Worm (Caenorhabditis elegans) whole organism, L4 larva: ENCODE results near the gene H06H21.8.

Experiments
- F10B5.3 ChIP-seq: sonication (generic microtip); optimal IDR thresholded peaks from 2 replicates; lab custom pipeline; 2016; ENCODE audit warnings: mild to moderate bottlenecking, missing genetic modification characterization, missing compliant biosample characterization
- F26F4.8 ChIP-seq: fragments of 200-800 bp; sonication (Bioruptor generic); conservative IDR thresholded peaks from 2 replicates; pipeline ENCODE4 v1.3.6; 2022; ENCODE audit warnings: missing genetic modification characterization, missing compliant biosample characterization
- F37D6.2 ChIP-seq: sonication (generic microtip); optimal IDR thresholded peaks from 2 replicates; lab custom pipeline; 2016; ENCODE audit warnings: mild to moderate bottlenecking, missing genetic modification characterization, missing compliant biosample characterization
- R02D3.7 ChIP-seq: fragments of 150-350 bp; sonication (generic microtip); optimal IDR thresholded peaks from 3 replicates; lab custom pipeline; 2014; ENCODE audit warnings: missing biosample characterization, missing genetic modification characterization
- Y105C5A.15 ChIP-seq: fragments of 200-800 bp; sonication (Bioruptor generic); IDR thresholded peaks from 2 replicates; pipeline ENCODE4 v1.3.6; 2022; ENCODE audit warnings: missing genetic modification characterization, missing compliant biosample characterization
- aly-2 ChIP-seq: sonication (generic microtip); optimal IDR thresholded peaks from 2 replicates; lab custom pipeline; 2018; ENCODE audit warnings: missing biosample characterization, missing genetic modification characterization
- ama-1 ChIP-seq: fragments of 150-350 bp; optimal IDR thresholded peaks from 2 replicates; lab custom pipeline; 2014; ENCODE audit warnings: inconsistent platforms, mixed read lengths
- ceh-20 ChIP-seq: fragments of 200-800 bp; sonication (Bioruptor generic); IDR thresholded peaks from 2 replicates; pipeline ENCODE4 v1.3.6; 2022; ENCODE audit warnings: missing genetic modification reagents, missing genetic modification characterization, missing compliant biosample characterization
- ceh-28 ChIP-seq: fragments of 150-350 bp; optimal IDR thresholded peaks from 2 replicates; lab custom pipeline; 2014; ENCODE audit warnings: missing biosample characterization, missing genetic modification reagents, missing genetic modification characterization
- ceh-62 ChIP-seq: sonication (generic microtip); optimal IDR thresholded peaks from 2 replicates; lab custom pipeline; 2017; ENCODE audit warnings: missing biosample characterization, missing genetic modification characterization
- ceh-82 ChIP-seq: sonication (generic microtip); optimal IDR thresholded peaks from 2 replicates; lab custom pipeline; 2017; ENCODE audit warnings: missing biosample characterization, missing genetic modification characterization
- ces-1 ChIP-seq: fragments of 150-350 bp; sonication (generic microtip); optimal IDR thresholded peaks from 4 replicates; lab custom pipeline; 2014; ENCODE audit warnings: missing biosample characterization, missing genetic modification reagents, missing genetic modification characterization
- cey-2 ChIP-seq: sonication (generic microtip); optimal IDR thresholded peaks from 3 replicates; lab custom pipeline; 2017; ENCODE audit warnings: missing genetic modification characterization, mild to moderate bottlenecking, missing compliant biosample characterization, antibody characterized with exemption, borderline replicate concordance; ENCODE audit not compliant: insufficient read depth
- daf-16 ChIP-seq, 3 experiments: sonication (generic microtip); optimal IDR thresholded peaks; 2 replicates each; lab custom pipeline; 2016 to 2017; ENCODE audit warnings: missing genetic modification characterization in 3 of 3, missing genetic modification reagents in 3 of 3, mild to moderate bottlenecking in 2 of 3, missing compliant biosample characterization in 2 of 3, missing biosample characterization in 1 of 3, moderate library complexity in 1 of 3
- daf-8 ChIP-seq: fragments of 200-800 bp; sonication (Bioruptor generic); IDR thresholded peaks from 2 replicates; pipeline ENCODE4 v1.3.6; 2022; ENCODE audit warnings: missing genetic modification characterization, missing compliant biosample characterization
- dpl-1 ChIP-seq: fragments of 150-350 bp; optimal IDR thresholded peaks from 2 replicates; lab custom pipeline; 2014; ENCODE audit warnings: missing biosample characterization, missing genetic modification reagents, missing genetic modification characterization
- gei-8 ChIP-seq: fragments of 200-800 bp; sonication (Bioruptor generic); optimal IDR thresholded peaks from 2 replicates; lab custom pipeline; 2018; ENCODE audit warnings: mild to moderate bottlenecking, missing genetic modification characterization, missing compliant biosample characterization
- hlh-11 ChIP-seq: fragments of 200-800 bp; sonication (Bioruptor generic); optimal IDR thresholded peaks from 2 replicates; lab custom pipeline; 2018; ENCODE audit warnings: mild to moderate bottlenecking, missing genetic modification characterization, missing compliant biosample characterization
- hlh-30 ChIP-seq: sonication (generic microtip); optimal IDR thresholded peaks from 2 replicates; lab custom pipeline; 2017; ENCODE audit warnings: antibody characterized with exemption, mild to moderate bottlenecking, missing genetic modification characterization, missing compliant biosample characterization; ENCODE audit not compliant: insufficient read depth
- hmg-1.1 ChIP-seq: fragments of 200-800 bp; sonication (Bioruptor generic); IDR thresholded peaks from 2 replicates; pipeline ENCODE4 v1.3.6; 2022; ENCODE audit warnings: missing genetic modification reagents, missing genetic modification characterization, missing compliant biosample characterization
- lim-7 ChIP-seq: fragments of 200-800 bp; sonication (Bioruptor generic); IDR thresholded peaks from 2 replicates; pipeline ENCODE4 v1.3.6; 2022; ENCODE audit warnings: missing genetic modification characterization, missing compliant biosample characterization
- lin-29 ChIP-seq: fragments of 200-800 bp; sonication (Bioruptor generic); IDR thresholded peaks from 2 replicates; pipeline ENCODE4 v1.3.6; 2022; ENCODE audit warnings: missing genetic modification reagents, missing genetic modification characterization, missing compliant biosample characterization
- lir-3 ChIP-seq: sonication (generic microtip); optimal IDR thresholded peaks from 2 replicates; lab custom pipeline; 2016; ENCODE audit warnings: mild to moderate bottlenecking, missing genetic modification characterization, missing compliant biosample characterization
- madf-5 ChIP-seq, 2 experiments: fragments of 200-800 bp; sonication (Bioruptor generic); IDR thresholded peaks; 2 replicates each; pipeline ENCODE4 v1.3.6; 2022; ENCODE audit warnings: missing compliant biosample characterization in 2 of 2, missing genetic modification characterization in 2 of 2
- mep-1 ChIP-seq: fragments of 150-350 bp; sonication (generic microtip); optimal IDR thresholded peaks from 3 replicates; lab custom pipeline; 2014; ENCODE audit warnings: missing biosample characterization, missing genetic modification characterization
- mxl-3 ChIP-seq: fragments of 200-800 bp; sonication (Bioruptor generic); optimal IDR thresholded peaks from 2 replicates; lab custom pipeline; 2018; ENCODE audit warnings: mild to moderate bottlenecking, missing genetic modification characterization, missing compliant biosample characterization
- nhr-11 ChIP-seq: fragments of 150-350 bp; optimal IDR thresholded peaks from 2 replicates; lab custom pipeline; 2014; ENCODE audit warnings: missing biosample characterization, missing genetic modification characterization
- nhr-111 ChIP-seq: fragments of 200-800 bp; sonication (Bioruptor generic); optimal IDR thresholded peaks from 2 replicates; lab custom pipeline; 2018; ENCODE audit warnings: mild to moderate bottlenecking, missing genetic modification characterization, missing compliant biosample characterization
- nhr-28 ChIP-seq: fragments of 150-350 bp; optimal IDR thresholded peaks from 2 replicates; lab custom pipeline; 2014; ENCODE audit warnings: missing biosample characterization, missing genetic modification characterization
- nhr-41 ChIP-seq: fragments of 200-800 bp; sonication (Bioruptor generic); IDR thresholded peaks from 2 replicates; pipeline ENCODE4 v1.3.6; 2022; ENCODE audit warnings: missing genetic modification reagents, missing genetic modification characterization, missing compliant biosample characterization
- nhr-48 ChIP-seq: sonication (generic microtip); optimal IDR thresholded peaks from 2 replicates; lab custom pipeline; 2016; ENCODE audit warnings: mild to moderate bottlenecking, missing genetic modification characterization, missing compliant biosample characterization
- php-3 ChIP-seq: fragments of 200-800 bp; sonication (Bioruptor generic); IDR thresholded peaks from 2 replicates; pipeline ENCODE4 v1.3.6; 2022; ENCODE audit warnings: missing genetic modification reagents, missing genetic modification characterization, missing compliant biosample characterization
- snpc-4 ChIP-seq: fragments of 150-350 bp; optimal IDR thresholded peaks from 2 replicates; lab custom pipeline; 2014; ENCODE audit warnings: missing biosample characterization, missing genetic modification characterization
- tra-1 ChIP-seq: fragments of 200-800 bp; sonication (Bioruptor generic); IDR thresholded peaks from 2 replicates; pipeline ENCODE4 v1.3.6; 2022; ENCODE audit warnings: missing genetic modification reagents, missing genetic modification characterization, missing compliant biosample characterization
- unc-130 ChIP-seq: sonication (generic microtip); optimal IDR thresholded peaks from 2 replicates; lab custom pipeline; 2016; ENCODE audit warnings: missing genetic modification reagents, missing genetic modification characterization, missing compliant biosample characterization
- unc-39 ChIP-seq: sonication (generic microtip); optimal IDR thresholded peaks from 2 replicates; lab custom pipeline; 2017; ENCODE audit warnings: missing biosample characterization, missing genetic modification characterization
- zip-2 ChIP-seq: fragments of 150-350 bp; optimal IDR thresholded peaks from 2 replicates; lab custom pipeline; 2014; ENCODE audit warnings: missing biosample characterization, missing genetic modification characterization

The H06H21.8 gene

DNA sequence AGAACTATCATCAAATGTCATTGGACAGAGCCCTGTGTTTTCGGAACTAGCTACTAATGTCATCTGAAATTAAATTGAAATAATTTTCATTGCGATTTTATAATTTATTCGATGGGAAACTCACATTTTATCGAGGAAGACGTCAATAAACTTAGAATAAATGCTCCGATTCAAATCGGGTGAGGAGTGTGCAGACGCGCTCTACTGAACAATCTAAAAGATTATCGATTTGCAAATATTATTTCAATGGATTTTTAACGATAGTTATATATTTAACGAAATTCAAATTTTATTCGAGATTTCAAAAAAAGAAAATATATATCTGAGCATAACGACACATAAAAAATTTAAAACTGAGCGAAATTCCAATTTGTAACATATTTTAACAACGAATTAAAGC is 21.8 kb downstream of the H06H21.8 start, which contains the start of gene eor-1 (continued):
- no peak for TF ChIP-seq R02D3.7
- TF ChIP-seq daf-8 = no peak
- no peak for TF ChIP-seq gei-8 (GFP tag; lab: Kevin White, UChicago)
- TF ChIP-seq aly-2 = no peak
- no peak for TF ChIP-seq madf-5 (GFP tag; IDR thresholded peaks at IDR 0.05; lab: Robert Waterston, UW)
- TF ChIP-seq Y105C5A.15 = no peak
- no peak for TF ChIP-seq hmg-1.1
- TF ChIP-seq unc-130 (GFP tag; lab: Kevin White, UChicago) = peak; percentile 22
- TF ChIP-seq nhr-48 (tag; lab: Kevin White, UChicago) = no peak
- TF ChIP-seq mep-1 (tag; lab: Kevin White, UChicago) = peak; percentile 60
- no peak for TF ChIP-seq ceh-62 (tag; lab: Kevin White, UChicago)
- no peak for TF ChIP-seq hlh-11 (tag; lab: Kevin White, UChicago)
- TF ChIP-seq lir-3 (tag; lab: Kevin White, UChicago) = no peak
- peak; percentile 33 for TF ChIP-seq dpl-1
- no peak for TF ChIP-seq F26F4.8
- no peak for TF ChIP-seq nhr-111 (GFP tag; lab: Kevin White, UChicago)
- TF ChIP-seq nhr-41 (GFP tag; lab: Robert Waterston, UW) = no peak
- TF ChIP-seq F37D6.2 (tag; lab: Kevin White, UChicago) = no peak
- TF ChIP-seq hlh-30 (tag; lab: Kevin White, UChicago) = peak; percentile 8
- no peak for TF ChIP-seq daf-16 (GFP tag; optimal IDR thresholded peaks at IDR 0.05; lab: Kevin White, UChicago)
- peak; percentile 29 for TF ChIP-seq daf-16 (tag; optimal IDR thresholded peaks at IDR 0.05; lab: Kevin White, UChicago)
- TF ChIP-seq ceh-82 (tag; lab: Kevin White, UChicago) = no peak
- peak; percentile 7 for TF ChIP-seq ceh-28 (tag; lab: Kevin White, UChicago)
- TF ChIP-seq zip-2 (tag; lab: Kevin White, UChicago) = no peak
- TF ChIP-seq nhr-11 = no peak

DNA sequence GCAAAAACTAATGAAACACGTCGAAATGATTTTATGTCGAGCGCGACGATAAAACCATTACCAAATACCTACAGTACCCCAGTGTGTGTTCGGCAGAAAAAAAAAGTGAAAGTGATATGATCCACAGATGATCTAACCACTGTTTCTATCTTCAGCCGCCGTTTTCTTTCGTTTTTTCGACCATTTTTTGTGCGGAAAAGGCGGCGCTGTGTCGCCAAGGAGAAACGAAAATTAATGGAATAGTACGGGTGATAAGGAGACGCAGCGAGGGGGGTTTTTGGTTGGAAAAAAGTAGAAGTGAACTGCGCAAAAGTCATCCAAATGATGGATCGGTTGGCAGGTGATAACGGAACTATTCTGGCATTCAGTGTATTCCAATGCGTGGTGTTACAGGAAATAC is 25.8 kb downstream of the H06H21.8 start:
- TF ChIP-seq lin-29 (GFP tag; lab: Robert Waterston, UW) (no peak), lim-7 (GFP tag; lab: Robert Waterston, UW) (no peak), nhr-48 (tag; lab: Kevin White, UChicago) (peak; percentile 29), ama-1 (lab: Kevin White, UChicago) (no peak), mxl-3 (GFP tag; lab: Kevin White, UChicago) (peak; percentile 8), nhr-28 (tag; lab: Kevin White, UChicago) (peak; percentile 12), hlh-11 (tag; lab: Kevin White, UChicago) (peak; percentile 37), php-3 (no peak), tra-1 (GFP tag; lab: Robert Waterston, UW) (0 out of 2 replicates have a peak, but pooled peaks have one; percentile 44), cey-2 (tag; lab: Kevin White, UChicago) (peak; percentile 48), aly-2 (no peak)

DNA sequence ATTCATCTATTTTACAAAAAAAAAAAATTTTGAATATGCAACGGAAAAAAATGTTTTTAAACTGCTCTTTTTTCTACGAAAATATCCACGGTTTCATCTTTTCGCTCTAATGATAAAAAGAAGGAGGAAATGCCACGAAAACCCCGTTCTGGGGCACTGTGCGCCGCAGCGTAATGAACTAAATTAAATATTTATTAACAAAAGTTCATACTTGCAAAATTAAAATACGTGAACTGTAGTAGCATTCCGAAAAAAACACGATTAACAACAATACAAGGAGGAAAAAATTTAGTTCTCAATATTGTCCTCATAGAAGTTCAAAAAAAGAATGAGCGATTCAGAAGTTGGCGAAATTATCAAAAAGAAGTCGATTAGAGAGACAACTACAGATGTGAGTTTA is 31.5 kb downstream of the H06H21.8 start, which contains the start of gene R11E3.1:
Gene R11E3.1, plus strand, starts transcription at position 301 of the 400 bp plus-strand sequence.
- TF ChIP-seq unc-39 (tag; lab: Kevin White, UChicago) (no peak), lin-29 (GFP tag; lab: Robert Waterston, UW) (no peak), ceh-20 (GFP tag; lab: Robert Waterston, UW) (no peak), ces-1 (no peak), snpc-4 (no peak), F10B5.3 (tag; lab: Kevin White, UChicago) (no peak), ama-1 (lab: Kevin White, UChicago) (no peak), unc-130 (GFP tag; lab: Kevin White, UChicago) (no peak)
